Fruit fly (Drosophila melanogaster): Measurements from ENCODE around the gene Srp72.

Srp72 gene

DNA sequence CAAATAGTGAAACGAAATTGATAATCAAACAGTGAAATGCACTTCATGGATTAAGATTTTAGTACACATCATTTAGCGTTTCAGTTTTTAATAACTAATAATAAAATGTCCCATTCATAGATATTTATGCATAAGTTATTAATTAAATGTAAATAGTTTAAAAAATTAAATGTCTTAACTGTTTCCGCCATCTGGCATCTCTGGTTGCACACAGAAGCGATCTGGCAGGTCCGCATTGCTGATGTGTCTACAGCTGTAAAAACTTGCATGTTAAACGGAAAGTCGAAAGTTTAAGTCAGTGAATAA is at the start of gene Srp72 (continued):
- TF ChIP-seq CG17612 (GFP tag; IDR thresholded peaks at IDR 0.05) = no peak
- peak; percentile 18 for TF ChIP-seq CG2116 (GFP tag; optimal IDR thresholded peaks at IDR 0.05)
- no peak for TF ChIP-seq CTCF (GFP tag; optimal IDR thresholded peaks at IDR 0.05)
- no peak for TF ChIP-seq Mrtf (GFP tag; IDR thresholded peaks at IDR 0.05)
- no peak for TF ChIP-seq CG9609 (GFP tag; optimal IDR thresholded peaks at IDR 0.05)
- TF ChIP-seq Sin3A (optimal IDR thresholded peaks at IDR 0.05) = peak; percentile 46
- no peak for TF ChIP-seq corto (GFP tag; optimal IDR thresholded peaks at IDR 0.05)
- peak; percentile 19 to 33 for TF ChIP-seq Hr51 (GFP tag; optimal IDR thresholded peaks at IDR 0.05)
- peak; percentile 42 for TF ChIP-seq CG17385 (GFP tag; optimal IDR thresholded peaks at IDR 0.05)
- no peak for TF ChIP-seq eve (GFP tag; optimal IDR thresholded peaks at IDR 0.05)
- no peak for TF ChIP-seq Deaf1 (tag; optimal IDR thresholded peaks at IDR 0.05)
- TF ChIP-seq unpg (GFP tag; optimal IDR thresholded peaks at IDR 0.05) = peak; percentile 45
- TF ChIP-seq CrebB (tag; optimal IDR thresholded peaks at IDR 0.05) = no peak
- no peak for TF ChIP-seq grn (GFP tag; optimal IDR thresholded peaks at IDR 0.05)
- peak; percentile 33 for TF ChIP-seq Dek (tag; optimal IDR thresholded peaks at IDR 0.05)
- no peak for TF ChIP-seq Optix (GFP tag; IDR thresholded peaks at IDR 0.05)
- TF ChIP-seq zen2 (GFP tag; IDR thresholded peaks at IDR 0.05; ENCODE audit: partially characterized antibody) = no peak
- TF ChIP-seq CG7372 (GFP tag; IDR thresholded peaks at IDR 0.05) = no peak
- no peak for TF ChIP-seq Asciz (GFP tag; optimal IDR thresholded peaks at IDR 0.05)
- TF ChIP-seq Stat92E (GFP tag; optimal IDR thresholded peaks at IDR 0.05) = no peak
- TF ChIP-seq ato (GFP tag; IDR thresholded peaks at IDR 0.05; ENCODE audit: partially characterized antibody) = no peak
- TF ChIP-seq Lhr (GFP tag; optimal IDR thresholded peaks at IDR 0.05) = peak; percentile 26
- TF ChIP-seq sr (GFP tag; IDR thresholded peaks at IDR 0.05) = no peak
- no peak; the same call in 2 of the 3 replicates for TF ChIP-seq otp (GFP tag; IDR thresholded peaks at IDR 0.05)
- no peak for TF ChIP-seq CG4282 (GFP tag; optimal IDR thresholded peaks at IDR 0.05)
- peak; percentile 42 for TF ChIP-seq CG3281 (GFP tag; optimal IDR thresholded peaks at IDR 0.05)
- no peak for TF ChIP-seq lov (optimal IDR thresholded peaks at IDR 0.05)
- TF ChIP-seq lov (GFP tag; IDR thresholded peaks at IDR 0.05) = no peak
- TF ChIP-seq CG6813 (GFP tag; optimal IDR thresholded peaks at IDR 0.05) = no peak
- TF ChIP-seq org-1 (GFP tag; optimal IDR thresholded peaks at IDR 0.05) = no peak
- no peak for TF ChIP-seq zf30C (GFP tag; optimal IDR thresholded peaks at IDR 0.05)
- TF ChIP-seq CG1603 (tag; optimal IDR thresholded peaks at IDR 0.05) = no peak
- TF ChIP-seq NC2α (GFP tag; optimal IDR thresholded peaks at IDR 0.05) = no peak
- peak; percentile 51 for TF ChIP-seq CG10654 (GFP tag; optimal IDR thresholded peaks at IDR 0.05)
- TF ChIP-seq CG14050 (GFP tag; IDR thresholded peaks at IDR 0.05) = no peak; the same call in 2 of the 3 replicates
- TF ChIP-seq CG17186 (GFP tag; optimal IDR thresholded peaks at IDR 0.05) = peak; percentile 18
- peak; percentile 59 for TF ChIP-seq E2f2 (GFP tag; IDR thresholded peaks at IDR 0.05)
- no peak for TF ChIP-seq cato (GFP tag; optimal IDR thresholded peaks at IDR 0.05; ENCODE audit: borderline replicate concordance)
- TF ChIP-seq CG11696 (GFP tag; IDR thresholded peaks at IDR 0.05) = no peak
- no peak for TF ChIP-seq fd3F (GFP tag; optimal IDR thresholded peaks at IDR 0.05)
- peak in 1 of 2 experiments; percentile 47 for TF ChIP-seq bsh (GFP tag; optimal IDR thresholded peaks at IDR 0.05)
- no peak for TF ChIP-seq jumu (GFP tag; optimal IDR thresholded peaks at IDR 0.05)
- no peak for TF ChIP-seq CG3407 (GFP tag; optimal IDR thresholded peaks at IDR 0.05)
- TF ChIP-seq CG8281 (tag; optimal IDR thresholded peaks at IDR 0.05) = no peak
- TF ChIP-seq CG4730 (GFP tag; IDR thresholded peaks at IDR 0.05) = no peak
- TF ChIP-seq BEAF-32 (GFP tag; optimal IDR thresholded peaks at IDR 0.05) = peak; percentile 44
- no peak for TF ChIP-seq HLHmδ (GFP tag; optimal IDR thresholded peaks at IDR 0.05)
- peak; percentile 59 for TF ChIP-seq CG9797 (GFP tag; optimal IDR thresholded peaks at IDR 0.05)
- no peak for TF ChIP-seq her (GFP tag; optimal IDR thresholded peaks at IDR 0.05)
- no peak for TF ChIP-seq z (GFP tag; IDR thresholded peaks at IDR 0.05)
- no peak for TF ChIP-seq nom (GFP tag; optimal IDR thresholded peaks at IDR 0.05)
- peak; percentile 23 for TF ChIP-seq CG1529 (GFP tag; optimal IDR thresholded peaks at IDR 0.05)
